Fruit fly (Drosophila melanogaster) whole organism, embryonic: ENCODE measurements around the gene CG16734.
A peak's percentile ranks its signal among the peaks of the same experiment; 100 is the strongest.

Experiments used
- Adf1 ChIP-seq: fragments of 200-800 bp; sonication (Bioruptor generic); IDR thresholded peaks from 2 replicates; pipeline ENCODE4 v1.3.6; 2022; ENCODE audit warnings: missing biosample characterization, missing genetic modification characterization
- Antp ChIP-seq: fragments of 200-800 bp; sonication (Bioruptor generic); optimal IDR thresholded peaks from 3 replicates; lab custom pipeline; 2016; ENCODE audit warnings: missing biosample characterization, missing genetic modification characterization
- Bdp1 ChIP-seq: fragments of 200-800 bp; sonication (Bioruptor generic); optimal IDR thresholded peaks from 3 replicates; lab custom pipeline; 2016; ENCODE audit warnings: missing biosample characterization, missing genetic modification characterization
- Bteb2 ChIP-seq: fragments of 200-800 bp; sonication (Bioruptor generic); optimal IDR thresholded peaks from 2 replicates; lab custom pipeline; 2016; ENCODE audit warnings: missing biosample characterization, missing genetic modification characterization
- CG1024 ChIP-seq: fragments of 200-800 bp; sonication (Bioruptor generic); IDR thresholded peaks from 2 replicates; pipeline ENCODE4 v1.3.6; 2022; ENCODE audit warnings: missing biosample characterization, missing genetic modification characterization
- CG10267 ChIP-seq: fragments of 200-800 bp; sonication (Bioruptor generic); optimal IDR thresholded peaks from 2 replicates; lab custom pipeline; 2018; ENCODE audit warnings: missing biosample characterization, mild to moderate bottlenecking, missing genetic modification characterization, moderate library complexity
- CG11085 ChIP-seq: fragments of 200-800 bp; sonication (Bioruptor generic); IDR thresholded peaks from 2 replicates; pipeline ENCODE4 v1.3.6; 2022; ENCODE audit warnings: missing biosample characterization, missing genetic modification characterization
- CG12071 ChIP-seq: fragments of 200-800 bp; sonication (Bioruptor generic); optimal IDR thresholded peaks from 3 replicates; lab custom pipeline; 2018; ENCODE audit warnings: missing biosample characterization, mild to moderate bottlenecking, missing genetic modification characterization
- CG12659 ChIP-seq: fragments of 200-800 bp; sonication (Bioruptor generic); optimal IDR thresholded peaks from 3 replicates; lab custom pipeline; 2017; ENCODE audit warnings: mild to moderate bottlenecking, missing biosample characterization, missing genetic modification reagents, missing genetic modification characterization
- CG1529 ChIP-seq: fragments of 200-800 bp; sonication (Bioruptor generic); optimal IDR thresholded peaks from 3 replicates; lab custom pipeline; 2018; ENCODE audit warnings: missing biosample characterization, missing genetic modification characterization
- CG15601 ChIP-seq: fragments of 200-800 bp; sonication (Bioruptor generic); optimal IDR thresholded peaks from 3 replicates; lab custom pipeline; 2019; ENCODE audit warnings: missing biosample characterization, mild to moderate bottlenecking, missing genetic modification characterization, moderate library complexity
- CG1602 ChIP-seq: fragments of 200-800 bp; sonication (Bioruptor generic); optimal IDR thresholded peaks from 3 replicates; lab custom pipeline; 2016; ENCODE audit warnings: missing biosample characterization, missing genetic modification characterization
- CG16863 ChIP-seq: fragments of 200-800 bp; sonication (Bioruptor generic); optimal IDR thresholded peaks from 3 replicates; lab custom pipeline; 2016; ENCODE audit warnings: missing biosample characterization, missing genetic modification characterization
- CG18262 ChIP-seq: fragments of 200-800 bp; optimal IDR thresholded peaks from 3 replicates; lab custom pipeline; 2019; ENCODE audit warnings: missing biosample characterization, mild to moderate bottlenecking, missing genetic modification characterization, moderate library complexity
- CG30403 ChIP-seq: fragments of 200-800 bp; sonication (Bioruptor generic); optimal IDR thresholded peaks from 3 replicates; lab custom pipeline; 2016; ENCODE audit warnings: missing biosample characterization, missing genetic modification characterization
- CG32767 ChIP-seq: fragments of 200-800 bp; sonication (Bioruptor generic); IDR thresholded peaks from 2 replicates; pipeline ENCODE4 v1.3.6; 2022; ENCODE audit warnings: missing biosample characterization, missing genetic modification characterization
- CG3281 ChIP-seq: fragments of 200-800 bp; sonication (Bioruptor generic); optimal IDR thresholded peaks from 3 replicates; lab custom pipeline; 2017; ENCODE audit warnings: missing biosample characterization, mild to moderate bottlenecking, missing genetic modification characterization
- CG33213 ChIP-seq: fragments of 200-800 bp; sonication (Bioruptor generic); optimal IDR thresholded peaks from 3 replicates; lab custom pipeline; 2016; ENCODE audit warnings: missing biosample characterization, missing genetic modification characterization
- CG3407 ChIP-seq: fragments of 200-800 bp; sonication (Bioruptor generic); optimal IDR thresholded peaks from 2 replicates; lab custom pipeline; 2018; ENCODE audit warnings: missing biosample characterization, mild to moderate bottlenecking, missing genetic modification characterization
- CG4424 ChIP-seq: fragments of 200-800 bp; sonication (Bioruptor generic); optimal IDR thresholded peaks from 3 replicates; lab custom pipeline; 2016; ENCODE audit warnings: missing biosample characterization, missing genetic modification characterization
- CG4730 ChIP-seq: fragments of 200-800 bp; sonication (Bioruptor generic); IDR thresholded peaks from 2 replicates; pipeline ENCODE4 v1.3.6; 2022; ENCODE audit warnings: missing biosample characterization, missing genetic modification characterization
- CG5953 ChIP-seq: fragments of 200-800 bp; sonication (Bioruptor generic); IDR thresholded peaks from 2 replicates; pipeline ENCODE4 v1.3.6; 2022; ENCODE audit warnings: missing biosample characterization, missing genetic modification characterization
- CG9609 ChIP-seq: fragments of 200-800 bp; sonication (Bioruptor generic); optimal IDR thresholded peaks from 3 replicates; lab custom pipeline; 2016; ENCODE audit warnings: missing biosample characterization, missing genetic modification characterization
- CTCF ChIP-seq: fragments of 200-800 bp; sonication (Bioruptor generic); optimal IDR thresholded peaks from 2 replicates; lab custom pipeline; 2017; ENCODE audit warnings: missing biosample characterization, mild to moderate bottlenecking, missing genetic modification characterization, moderate library complexity
- Dbx ChIP-seq: fragments of 200-800 bp; sonication (Bioruptor generic); IDR thresholded peaks from 3 replicates; pipeline ENCODE4 v1.3.6; 2022; ENCODE audit warnings: missing biosample characterization, missing genetic modification characterization
- Fer2 ChIP-seq: fragments of 200-800 bp; sonication (Bioruptor generic); optimal IDR thresholded peaks from 2 replicates; lab custom pipeline; 2018; ENCODE audit warnings: missing biosample characterization, mild to moderate bottlenecking, missing genetic modification characterization, moderate library complexity
- Fer3 ChIP-seq: fragments of 200-800 bp; sonication (Bioruptor generic); optimal IDR thresholded peaks from 2 replicates; lab custom pipeline; 2018; ENCODE audit warnings: missing biosample characterization, mild to moderate bottlenecking, missing genetic modification characterization, moderate library complexity
- Hmr ChIP-seq: fragments of 200-800 bp; sonication (Bioruptor generic); optimal IDR thresholded peaks from 3 replicates; lab custom pipeline; 2017; ENCODE audit warnings: mild to moderate bottlenecking, missing biosample characterization, missing genetic modification reagents, missing genetic modification characterization
- Hr3 ChIP-seq: fragments of 200-800 bp; sonication (Bioruptor generic); optimal IDR thresholded peaks from 3 replicates; lab custom pipeline; 2016; ENCODE audit warnings: missing biosample characterization, missing genetic modification characterization
- Jarid2 ChIP-seq: fragments of 200-800 bp; sonication (Bioruptor generic); optimal IDR thresholded peaks from 3 replicates; lab custom pipeline; 2017; ENCODE audit warnings: mild to moderate bottlenecking, missing biosample characterization, missing genetic modification reagents, missing genetic modification characterization
- Meics ChIP-seq: fragments of 200-800 bp; sonication (Bioruptor generic); optimal IDR thresholded peaks from 2 replicates; lab custom pipeline; 2017; ENCODE audit warnings: missing biosample characterization, mild to moderate bottlenecking, missing genetic modification characterization
- Myb ChIP-seq: fragments of 200-800 bp; sonication (Bioruptor generic); optimal IDR thresholded peaks from 2 replicates; lab custom pipeline; 2016; ENCODE audit warnings: missing biosample characterization, missing genetic modification characterization
- Nf-YC ChIP-seq: fragments of 200-800 bp; optimal IDR thresholded peaks from 3 replicates; lab custom pipeline; 2019; ENCODE audit warnings: missing biosample characterization, mild to moderate bottlenecking, missing genetic modification characterization, moderate library complexity
- NfI ChIP-seq: fragments of 200-800 bp; sonication (Bioruptor generic); optimal IDR thresholded peaks from 3 replicates; lab custom pipeline; 2018; ENCODE audit warnings: missing biosample characterization, mild to moderate bottlenecking, missing genetic modification characterization, moderate library complexity
- Poxn ChIP-seq: fragments of 200-800 bp; sonication (Bioruptor generic); IDR thresholded peaks from 2 replicates; pipeline ENCODE4 v1.3.6; 2022; ENCODE audit warnings: missing biosample characterization, missing genetic modification characterization
- Taf1 ChIP-seq: fragments of 200-800 bp; sonication (Bioruptor generic); IDR thresholded peaks from 2 replicates; pipeline ENCODE4 v1.3.6; 2022; ENCODE audit warnings: missing biosample characterization, missing genetic modification characterization
- Usf ChIP-seq: fragments of 200-800 bp; sonication (Bioruptor generic); optimal IDR thresholded peaks from 2 replicates; lab custom pipeline; 2017; ENCODE audit warnings: missing genotype, missing biosample characterization, missing genetic modification characterization
- aop ChIP-seq: fragments of 200-800 bp; sonication (Bioruptor generic); IDR thresholded peaks from 2 replicates; pipeline ENCODE4 v1.3.6; 2022; ENCODE audit warnings: missing biosample characterization, missing genetic modification characterization
- cad ChIP-seq: fragments of >200 bp; optimal IDR thresholded peaks from 2 replicates; lab custom pipeline; 2017; ENCODE audit warnings: missing biosample characterization, missing genetic modification characterization
- gcm ChIP-seq: fragments of 200-800 bp; sonication (Bioruptor generic); optimal IDR thresholded peaks from 2 replicates; lab custom pipeline; 2019; ENCODE audit warnings: missing biosample characterization, mild to moderate bottlenecking, missing genetic modification characterization, moderate library complexity
- gem ChIP-seq: fragments of 200-800 bp; sonication (Bioruptor generic); optimal IDR thresholded peaks from 2 replicates; lab custom pipeline; 2019; ENCODE audit warnings: missing biosample characterization, mild to moderate bottlenecking, missing genetic modification characterization, moderate library complexity
- lmd ChIP-seq: fragments of 200-800 bp; sonication (Bioruptor generic); IDR thresholded peaks from 2 replicates; pipeline ENCODE4 v1.3.6; 2022; ENCODE audit warnings: missing biosample characterization, missing genetic modification characterization
- mirr ChIP-seq: fragments of 200-800 bp; sonication (Bioruptor generic); optimal IDR thresholded peaks from 3 replicates; lab custom pipeline; 2018; ENCODE audit warnings: missing biosample characterization, mild to moderate bottlenecking, missing genetic modification characterization
- pan ChIP-seq, 4 experiments: fragments of >200 bp in 3 of 4; fragments of 200-800 bp in 1 of 4; sonication (Bioruptor generic) in 1 of 4; optimal IDR thresholded peaks in 3 of 4; IDR thresholded peaks in 1 of 4; 2 replicates each; pipeline versions ENCODE4 v1.3.6 to Lab custom; 2017 to 2022; ENCODE audit warnings: missing biosample characterization in 2 of 4, missing genetic modification characterization in 2 of 4, mixed read lengths in 1 of 4
- sc ChIP-seq, 3 experiments: fragments of >200 bp in 2 of 3; fragments of 200-800 bp in 1 of 3; sonication (Bioruptor generic) in 1 of 3; optimal IDR thresholded peaks; 2 replicates in 2 of 3; 3 replicates in 1 of 3; lab custom pipeline; 2017; ENCODE audit warnings: mild to moderate bottlenecking in 1 of 3, missing biosample characterization in 1 of 3, missing genetic modification characterization in 1 of 3, missing genetic modification reagents in 1 of 3
- sqz ChIP-seq: fragments of 200-800 bp; sonication (Bioruptor generic); optimal IDR thresholded peaks from 3 replicates; lab custom pipeline; 2018; ENCODE audit warnings: missing biosample characterization, mild to moderate bottlenecking, missing genetic modification characterization
- tin ChIP-seq: fragments of 200-800 bp; sonication (Bioruptor generic); optimal IDR thresholded peaks from 3 replicates; lab custom pipeline; 2016; ENCODE audit warnings: missing biosample characterization, missing genetic modification characterization
- tup ChIP-seq: fragments of 200-800 bp; sonication (Bioruptor generic); optimal IDR thresholded peaks from 2 replicates; lab custom pipeline; 2016; ENCODE audit warnings: missing biosample characterization, mild to moderate bottlenecking, missing genetic modification characterization, moderate library complexity
- wdn ChIP-seq: fragments of 200-800 bp; sonication (Bioruptor generic); IDR thresholded peaks from 2 replicates; pipeline ENCODE4 v1.3.6; 2022; ENCODE audit warnings: missing biosample characterization, missing genetic modification characterization
- zfh2 ChIP-seq: fragments of 200-800 bp; sonication (Bioruptor generic); optimal IDR thresholded peaks from 2 replicates; lab custom pipeline; 2016; ENCODE audit warnings: missing biosample characterization, missing genetic modification characterization

Gene CG16734

DNA sequence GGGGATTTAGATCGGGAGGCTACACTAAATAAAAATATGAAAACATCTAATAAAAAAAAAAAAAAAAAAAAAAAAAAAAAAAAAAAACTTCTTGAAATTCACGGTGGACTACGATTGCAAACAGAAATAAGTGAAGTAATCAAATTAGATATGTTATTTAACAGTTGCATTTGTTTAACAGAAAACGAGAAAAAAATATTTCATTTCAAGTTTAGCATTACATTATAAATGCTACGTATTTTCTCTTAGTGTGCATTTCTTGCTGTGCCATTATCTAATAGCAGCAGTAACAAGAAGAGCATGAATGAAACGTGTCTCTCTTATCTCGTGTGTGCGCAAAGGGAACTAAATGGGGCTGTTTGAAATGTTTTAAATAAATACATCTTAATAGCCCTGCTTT is 30.0 kb upstream of the CG16734 start (continued):
- TF ChIP-seq CG32767 (GFP tag; lab: Robert Waterston, UW) (peak; percentile 80), CG1602 (GFP tag; lab: Kevin White, UChicago) (peak; percentile 70), CG12071 (GFP tag; lab: Kevin White, UChicago) (no peak), Taf1 (GFP tag; lab: Robert Waterston, UW) (no peak), CG9609 (GFP tag; lab: Kevin White, UChicago) (peak; percentile 60), CG1529 (no peak), gem (tag; lab: Kevin White, UChicago) (peak; percentile 88), Bdp1 (GFP tag; lab: Kevin White, UChicago) (no peak), CG4424 (peak; percentile 82), Hr3 (GFP tag; lab: Kevin White, UChicago) (peak; percentile 77), pan (optimal IDR thresholded peaks at IDR 0.05; lab: Kevin White, UChicago) (no peak), pan (GFP tag; optimal IDR thresholded peaks at IDR 0.05 in 1 of 2, IDR thresholded peaks at IDR 0.05 in 1 of 2) (peak in 1 of 2 experiments; percentile 75), NfI (peak; percentile 40), sc (optimal IDR thresholded peaks at IDR 0.05; lab: Kevin White, UChicago) (no peak), sc (GFP tag; optimal IDR thresholded peaks at IDR 0.05; lab: Kevin White, UChicago) (peak; percentile 20), CTCF (GFP tag; lab: Kevin White, UChicago) (no peak), CG1024 (GFP tag; lab: Robert Waterston, UW) (0 out of 2 replicates have a peak, but pooled peaks have one; percentile 45), CG3407 (GFP tag; lab: Kevin White, UChicago) (peak; percentile 61), Usf (no peak), aop (no peak), tin (peak; percentile 76), wdn (peak; percentile 46; the same call in 1 of the 2 replicates), mirr (GFP tag; lab: Kevin White, UChicago) (no peak), CG4730 (peak; percentile 45; the same call in 1 of the 2 replicates), Adf1 (GFP tag; lab: Robert Waterston, UW) (0 out of 2 replicates have a peak, but pooled peaks have one; percentile 14), Fer2 (tag; lab: Kevin White, UChicago) (no peak), tup (GFP tag; lab: Kevin White, UChicago) (no peak), zfh2 (GFP tag; lab: Kevin White, UChicago) (no peak), gcm (GFP tag; lab: Kevin White, UChicago) (peak; percentile 59), CG11085 (GFP tag; lab: Robert Waterston, UW) (peak; percentile 36; the same call in 1 of the 2 replicates), sqz (GFP tag; lab: Kevin White, UChicago) (peak; percentile 57), CG16863 (GFP tag; lab: Kevin White, UChicago) (peak; percentile 59), Meics (GFP tag; lab: Kevin White, UChicago) (peak; percentile 63), CG15601 (peak; percentile 44), Jarid2 (GFP tag; lab: Kevin White, UChicago) (peak; percentile 28), Poxn (GFP tag; lab: Robert Waterston, UW) (no peak), CG5953 (peak; percentile 45; the same call in 1 of the 2 replicates), CG3281 (GFP tag; lab: Kevin White, UChicago) (peak; percentile 65), cad (GFP tag; lab: Kevin White, UChicago) (no peak), CG30403 (GFP tag; lab: Kevin White, UChicago) (peak; percentile 72), Myb (GFP tag; lab: Kevin White, UChicago) (no peak), Nf-YC (peak; percentile 46), CG18262 (tag; lab: Kevin White, UChicago) (peak; percentile 86), Bteb2 (GFP tag; lab: Kevin White, UChicago) (peak; percentile 51), CG12659 (GFP tag; lab: Kevin White, UChicago) (peak; percentile 44), Fer3 (tag; lab: Kevin White, UChicago) (peak; percentile 57), CG10267 (tag; lab: Kevin White, UChicago) (peak; percentile 20), lmd (GFP tag; lab: Robert Waterston, UW) (peak; percentile 75), Antp (peak; percentile 17), CG33213 (GFP tag; lab: Kevin White, UChicago) (no peak), Dbx (GFP tag; lab: Robert Waterston, UW) (0 out of 3 replicates have a peak, but pooled peaks have one; percentile 43), Hmr (GFP tag; lab: Kevin White, UChicago) (peak; percentile 57)
